Fruit fly (Drosophila melanogaster) whole organism, embryonic: ENCODE results near the gene DEF8.

Source experiments
- Bdp1 ChIP-seq: fragments of 200-800 bp; sonication (Bioruptor generic); optimal IDR thresholded peaks from 3 replicates; lab custom pipeline; 2016; ENCODE audit warnings: missing biosample characterization, missing genetic modification characterization
- CG11456 ChIP-seq: fragments of 200-800 bp; sonication (Bioruptor generic); IDR thresholded peaks from 3 replicates; pipeline ENCODE4 v1.3.6; 2022; ENCODE audit warnings: missing biosample characterization, missing genetic modification characterization
- CG11695 ChIP-seq: fragments of 200-800 bp; sonication (Bioruptor generic); IDR thresholded peaks from 3 replicates; pipeline ENCODE4 v1.3.6; 2022; ENCODE audit warnings: missing biosample characterization, missing genetic modification characterization
- CG12942 ChIP-seq: fragments of 200-800 bp; sonication (Bioruptor generic); optimal IDR thresholded peaks from 3 replicates; lab custom pipeline; 2016; ENCODE audit warnings: missing biosample characterization, missing genetic modification characterization
- CG14667 ChIP-seq: fragments of 200-800 bp; sonication (Bioruptor generic); IDR thresholded peaks from 2 replicates; pipeline ENCODE4 v1.3.6; 2022; ENCODE audit warnings: missing biosample characterization, missing genetic modification characterization
- CG3163 ChIP-seq: fragments of 200-800 bp; sonication (Bioruptor generic); optimal IDR thresholded peaks from 3 replicates; lab custom pipeline; 2016; ENCODE audit warnings: missing biosample characterization, missing genetic modification characterization
- CG8290 ChIP-seq, 3 experiments: fragments of 200-800 bp; sonication (Bioruptor generic); optimal IDR thresholded peaks; 2 replicates each; lab custom pipeline; 2016 to 2019; ENCODE audit warnings: missing biosample characterization in 3 of 3, missing genetic modification characterization in 3 of 3, mild to moderate bottlenecking in 2 of 3, moderate library complexity in 1 of 3
- Doc2 ChIP-seq: fragments of 200-800 bp; sonication (Bioruptor generic); IDR thresholded peaks from 2 replicates; pipeline ENCODE4 v1.3.6; 2022; ENCODE audit warnings: missing biosample characterization, missing genetic modification characterization
- Sin3A ChIP-seq: fragments of >200 bp; optimal IDR thresholded peaks from 2 replicates; lab custom pipeline; 2018
- jigr1 ChIP-seq: fragments of 200-800 bp; sonication (Bioruptor generic); IDR thresholded peaks from 3 replicates; pipeline ENCODE4 v1.3.6; 2022; ENCODE audit warnings: missing biosample characterization, missing genetic modification characterization
- sug ChIP-seq: fragments of 200-800 bp; optimal IDR thresholded peaks from 2 replicates; lab custom pipeline; 2019; ENCODE audit warnings: missing biosample characterization, mild to moderate bottlenecking, missing genetic modification characterization, moderate library complexity
- unpg ChIP-seq: fragments of 200-800 bp; sonication (Bioruptor generic); optimal IDR thresholded peaks from 3 replicates; lab custom pipeline; 2018; ENCODE audit warnings: missing biosample characterization, mild to moderate bottlenecking, missing genetic modification characterization, moderate library complexity

dm6 chr3L:12178847-12179437 is 47.0 kb downstream of the DEF8 start:
- TF ChIP-seq CG11456 (GFP tag; lab: Robert Waterston, UW): no peak
- no peak for TF ChIP-seq CG11695 (GFP tag; lab: Robert Waterston, UW)
- peak; percentile 23 for TF ChIP-seq sug (tag; lab: Kevin White, UChicago)
- TF ChIP-seq CG8290 (GFP tag; optimal IDR thresholded peaks at IDR 0.05; lab: Kevin White, UChicago): no peak
- peak in 1 of 2 experiments; percentile 53 for TF ChIP-seq CG8290 (tag; optimal IDR thresholded peaks at IDR 0.05; lab: Kevin White, UChicago)
- TF ChIP-seq CG14667: no peak
- TF ChIP-seq Doc2 (GFP tag; lab: Robert Waterston, UW): no peak
- no peak for TF ChIP-seq Sin3A
- TF ChIP-seq CG3163 (GFP tag; lab: Kevin White, UChicago): no peak
- TF ChIP-seq CG12942 (GFP tag; lab: Kevin White, UChicago): no peak
- TF ChIP-seq jigr1: no peak
- no peak for TF ChIP-seq unpg
- TF ChIP-seq Bdp1 (GFP tag; lab: Kevin White, UChicago): no peak
